Worm (Caenorhabditis elegans) whole organism, L4/young adult: ENCODE results near the gene try-5.

Source experiments
- W03F9.2 ChIP-seq: fragments of 150-350 bp; optimal IDR thresholded peaks from 2 replicates; lab custom pipeline; 2014; ENCODE audit warnings: missing biosample characterization, missing genetic modification characterization
- dao-5 ChIP-seq: sonication (generic microtip); optimal IDR thresholded peaks from 2 replicates; lab custom pipeline; 2016; ENCODE audit warnings: missing genotype, missing genetic modification characterization, moderate library complexity, missing compliant biosample characterization
- him-1 ChIP-seq: sonication (generic microtip); optimal IDR thresholded peaks from 2 replicates; lab custom pipeline; 2016; ENCODE audit warnings: missing genotype, missing genetic modification reagents, missing genetic modification characterization, missing compliant biosample characterization

- no peak for TF ChIP-seq him-1
- no peak for TF ChIP-seq W03F9.2
- no peak for TF ChIP-seq dao-5 (tag; lab: Kevin White, UChicago)
Measured at ce11 chrV:9384359-9384758, 37.5 kb downstream of the try-5 start.
